Worm (Caenorhabditis elegans) whole organism, late embryonic: Measurements from ENCODE around the gene srg-9.

ENCODE experiments used
- ceh-45 ChIP-seq: fragments of 200-800 bp; sonication (Bioruptor generic); IDR thresholded peaks from 2 replicates; pipeline ENCODE4 v1.3.6; 2022; ENCODE audit warnings: missing genetic modification reagents, missing genetic modification characterization, missing compliant biosample characterization
- pha-2 ChIP-seq: sonication (generic microtip); optimal IDR thresholded peaks from 2 replicates; lab custom pipeline; 2017; ENCODE audit warnings: mild to moderate bottlenecking, missing genetic modification characterization, missing compliant biosample characterization
- tbx-7 ChIP-seq: sonication (generic microtip); optimal IDR thresholded peaks from 2 replicates; lab custom pipeline; 2016; ENCODE audit warnings: missing genotype, missing genetic modification characterization, missing compliant biosample characterization
- ztf-16 ChIP-seq: sonication (generic microtip); optimal IDR thresholded peaks from 2 replicates; lab custom pipeline; 2017; ENCODE audit warnings: missing genetic modification characterization, missing compliant biosample characterization

DNA sequence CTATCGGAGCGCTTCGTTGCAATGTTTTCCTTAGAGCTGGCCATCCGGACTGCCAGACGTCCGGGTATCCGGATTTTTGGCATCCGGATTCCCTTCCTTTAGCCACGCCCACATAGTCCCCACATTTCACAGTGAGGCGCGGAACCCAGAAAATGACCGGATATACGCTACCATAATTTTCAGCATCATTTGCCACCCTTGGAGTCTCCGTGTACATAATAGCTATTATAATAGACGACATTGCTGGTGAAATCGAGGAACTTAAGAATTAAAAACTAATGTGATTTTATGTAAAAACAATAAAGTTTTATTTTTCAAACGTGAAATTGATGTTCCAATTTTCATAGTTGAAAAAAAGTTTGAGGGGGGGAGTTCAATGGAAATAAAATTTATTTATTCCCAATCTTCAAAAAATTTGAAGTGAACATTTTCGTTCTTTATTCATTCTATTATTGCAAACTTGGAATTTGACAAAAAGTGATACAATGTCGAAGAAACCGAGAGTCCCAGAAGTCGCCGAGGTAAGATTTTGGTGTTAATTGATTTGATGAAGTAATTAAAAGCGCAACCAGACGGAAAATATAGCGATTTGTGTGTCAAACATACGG is 46.3 kb downstream of the srg-9 start:
- no peak for TF ChIP-seq ztf-16 (tag; lab: Kevin White, UChicago)
- no peak for TF ChIP-seq ceh-45 (GFP tag; lab: Robert Waterston, UW)
- TF ChIP-seq pha-2 (tag; lab: Kevin White, UChicago) = no peak
- no peak for TF ChIP-seq tbx-7 (tag; lab: Kevin White, UChicago)
